Worm (Caenorhabditis elegans) whole organism, L2 larva: ENCODE data around the gene copb-2.

Experiments used
- C34F6.9 ChIP-seq: fragments of 150-350 bp; optimal IDR thresholded peaks from 2 replicates; lab custom pipeline; 2014; ENCODE audit warnings: missing biosample characterization, missing genetic modification characterization
- F13H6.1 ChIP-seq: sonication (generic microtip); optimal IDR thresholded peaks from 2 replicates; lab custom pipeline; 2016; ENCODE audit warnings: missing genetic modification characterization, missing compliant biosample characterization
- R02D3.7 ChIP-seq: fragments of 150-350 bp; optimal IDR thresholded peaks from 2 replicates; lab custom pipeline; 2014; ENCODE audit warnings: missing biosample characterization, missing genetic modification characterization
- Y55F3AM.14 ChIP-seq: fragments of 200-800 bp; sonication (Bioruptor generic); optimal IDR thresholded peaks from 2 replicates; lab custom pipeline; 2018; ENCODE audit warnings: mild to moderate bottlenecking, missing genetic modification characterization, missing compliant biosample characterization
- alr-1 ChIP-seq: fragments of 150-350 bp; optimal IDR thresholded peaks from 2 replicates; lab custom pipeline; 2014; ENCODE audit warnings: missing biosample characterization, missing genetic modification characterization
- aly-2 ChIP-seq: fragments of 150-350 bp; optimal IDR thresholded peaks from 2 replicates; lab custom pipeline; 2014; ENCODE audit warnings: missing biosample characterization, missing genetic modification characterization
- ama-1 ChIP-seq: fragments of 150-350 bp; optimal IDR thresholded peaks from 2 replicates; lab custom pipeline; 2018; ENCODE audit warnings: inconsistent platforms
- ceh-16 ChIP-seq: fragments of 150-350 bp; optimal IDR thresholded peaks from 2 replicates; lab custom pipeline; 2014; ENCODE audit warnings: missing biosample characterization, missing genetic modification characterization
- ceh-82 ChIP-seq: fragments of 150-350 bp; optimal IDR thresholded peaks from 2 replicates; lab custom pipeline; 2014; ENCODE audit warnings: missing biosample characterization, missing genetic modification characterization
- crh-2 ChIP-seq: sonication (generic microtip); optimal IDR thresholded peaks from 2 replicates; lab custom pipeline; 2017; ENCODE audit warnings: missing biosample characterization, missing genetic modification characterization
- egl-27 ChIP-seq: sonication (generic microtip); optimal IDR thresholded peaks from 3 replicates; lab custom pipeline; 2017; ENCODE audit warnings: missing biosample characterization, missing genetic modification reagents, missing genetic modification characterization
- elt-1 ChIP-seq: fragments of 150-350 bp; optimal IDR thresholded peaks from 2 replicates; lab custom pipeline; 2014; ENCODE audit warnings: missing biosample characterization, missing genetic modification characterization
- fos-1 ChIP-seq: fragments of 150-350 bp; optimal IDR thresholded peaks from 2 replicates; lab custom pipeline; 2014; ENCODE audit warnings: missing biosample characterization, missing genetic modification characterization
- gmeb-1 ChIP-seq: fragments of 150-350 bp; optimal IDR thresholded peaks from 2 replicates; lab custom pipeline; 2014; ENCODE audit warnings: missing biosample characterization, missing genetic modification characterization
- lin-11 ChIP-seq: fragments of 150-350 bp; sonication (generic microtip); optimal IDR thresholded peaks from 2 replicates; lab custom pipeline; 2014; ENCODE audit warnings: missing biosample characterization, missing genetic modification characterization, inconsistent platforms, mixed read lengths
- lin-13 ChIP-seq: fragments of 150-350 bp; optimal IDR thresholded peaks from 2 replicates; lab custom pipeline; 2014; ENCODE audit warnings: missing biosample characterization, missing genetic modification reagents, missing genetic modification characterization
- lsy-2 ChIP-seq, 2 experiments: fragments of 150-350 bp in 1 of 2; sonication (generic microtip) in 1 of 2; optimal IDR thresholded peaks; 2 replicates each; lab custom pipeline; 2014 to 2017; ENCODE audit warnings: missing biosample characterization in 2 of 2, missing genetic modification characterization in 2 of 2
- mbf-1 ChIP-seq: sonication (generic microtip); optimal IDR thresholded peaks from 2 replicates; lab custom pipeline; 2017; ENCODE audit warnings: missing biosample characterization, missing genetic modification characterization
- mdl-1 ChIP-seq, 2 experiments: fragments of 150-350 bp in 1 of 2; sonication (generic microtip) in 1 of 2; optimal IDR thresholded peaks; 2 replicates each; lab custom pipeline; 2017; ENCODE audit warnings: missing biosample characterization in 2 of 2, missing genetic modification characterization in 2 of 2
- nhr-10 ChIP-seq: sonication (generic microtip); optimal IDR thresholded peaks from 2 replicates; lab custom pipeline; 2017; ENCODE audit warnings: missing biosample characterization, missing genetic modification characterization
- nhr-11 ChIP-seq: fragments of 150-350 bp; optimal IDR thresholded peaks from 2 replicates; lab custom pipeline; 2014; ENCODE audit warnings: missing biosample characterization, missing genetic modification characterization
- nhr-12 ChIP-seq: fragments of 150-350 bp; optimal IDR thresholded peaks from 2 replicates; lab custom pipeline; 2014; ENCODE audit warnings: missing biosample characterization, missing genetic modification characterization
- nhr-129 ChIP-seq: fragments of 150-350 bp; optimal IDR thresholded peaks from 2 replicates; lab custom pipeline; 2014; ENCODE audit warnings: missing biosample characterization, missing genetic modification characterization
- nhr-21 ChIP-seq: fragments of 150-350 bp; optimal IDR thresholded peaks from 2 replicates; lab custom pipeline; 2014; ENCODE audit warnings: missing biosample characterization, missing genetic modification characterization
- nhr-23 ChIP-seq: fragments of 150-350 bp; optimal IDR thresholded peaks from 2 replicates; lab custom pipeline; 2014; ENCODE audit warnings: missing biosample characterization, missing genetic modification reagents, missing genetic modification characterization
- nhr-237 ChIP-seq: fragments of 150-350 bp; optimal IDR thresholded peaks from 2 replicates; lab custom pipeline; 2014; ENCODE audit warnings: missing biosample characterization, missing genetic modification characterization
- nhr-25 ChIP-seq: fragments of 150-350 bp; sonication (generic microtip); optimal IDR thresholded peaks from 3 replicates; lab custom pipeline; 2014; ENCODE audit warnings: missing biosample characterization, missing genetic modification characterization
- nhr-77 ChIP-seq: fragments of 150-350 bp; optimal IDR thresholded peaks from 2 replicates; lab custom pipeline; 2014; ENCODE audit warnings: missing biosample characterization, missing genetic modification characterization
- peb-1 ChIP-seq: fragments of 150-350 bp; optimal IDR thresholded peaks from 2 replicates; lab custom pipeline; 2014; ENCODE audit warnings: missing biosample characterization, missing genetic modification characterization
- sem-4 ChIP-seq: fragments of 150-350 bp; optimal IDR thresholded peaks from 2 replicates; lab custom pipeline; 2014; ENCODE audit warnings: missing biosample characterization, missing genetic modification reagents, missing genetic modification characterization
- skn-1 ChIP-seq: sonication (generic microtip); optimal IDR thresholded peaks from 2 replicates; lab custom pipeline; 2017; ENCODE audit warnings: missing biosample characterization, missing genetic modification characterization
- sma-3 ChIP-seq: sonication (generic microtip); optimal IDR thresholded peaks from 2 replicates; lab custom pipeline; 2016; ENCODE audit warnings: missing genetic modification reagents, missing genetic modification characterization, missing compliant biosample characterization
- sma-9 ChIP-seq, 2 experiments: fragments of 150-350 bp in 1 of 2; sonication (generic microtip) in 1 of 2; optimal IDR thresholded peaks; 2 replicates each; lab custom pipeline; 2014 to 2016; ENCODE audit warnings: missing genetic modification characterization in 2 of 2, mild to moderate bottlenecking in 1 of 2, missing biosample characterization in 1 of 2, missing compliant biosample characterization in 1 of 2, missing genetic modification reagents in 1 of 2, moderate library complexity in 1 of 2
- snpc-4 ChIP-seq: fragments of 150-350 bp; optimal IDR thresholded peaks from 2 replicates; lab custom pipeline; 2014; ENCODE audit warnings: missing biosample characterization, missing genetic modification characterization
- unc-55 ChIP-seq: fragments of 150-350 bp; sonication (generic microtip); optimal IDR thresholded peaks from 3 replicates; lab custom pipeline; 2014; ENCODE audit warnings: missing biosample characterization, missing genetic modification reagents, missing genetic modification characterization
- unc-62 ChIP-seq: fragments of 150-350 bp; optimal IDR thresholded peaks from 2 replicates; lab custom pipeline; 2014; ENCODE audit warnings: missing biosample characterization, missing genetic modification reagents, missing genetic modification characterization
- ztf-1 ChIP-seq: fragments of 200-800 bp; sonication (Bioruptor generic); conservative IDR thresholded peaks from 2 replicates; pipeline ENCODE4 v1.3.6; 2022; ENCODE audit warnings: missing genetic modification characterization, missing compliant biosample characterization
- ztf-11 ChIP-seq: sonication (generic microtip); optimal IDR thresholded peaks from 2 replicates; lab custom pipeline; 2017; ENCODE audit warnings: missing biosample characterization, missing genetic modification characterization

copb-2 gene

DNA sequence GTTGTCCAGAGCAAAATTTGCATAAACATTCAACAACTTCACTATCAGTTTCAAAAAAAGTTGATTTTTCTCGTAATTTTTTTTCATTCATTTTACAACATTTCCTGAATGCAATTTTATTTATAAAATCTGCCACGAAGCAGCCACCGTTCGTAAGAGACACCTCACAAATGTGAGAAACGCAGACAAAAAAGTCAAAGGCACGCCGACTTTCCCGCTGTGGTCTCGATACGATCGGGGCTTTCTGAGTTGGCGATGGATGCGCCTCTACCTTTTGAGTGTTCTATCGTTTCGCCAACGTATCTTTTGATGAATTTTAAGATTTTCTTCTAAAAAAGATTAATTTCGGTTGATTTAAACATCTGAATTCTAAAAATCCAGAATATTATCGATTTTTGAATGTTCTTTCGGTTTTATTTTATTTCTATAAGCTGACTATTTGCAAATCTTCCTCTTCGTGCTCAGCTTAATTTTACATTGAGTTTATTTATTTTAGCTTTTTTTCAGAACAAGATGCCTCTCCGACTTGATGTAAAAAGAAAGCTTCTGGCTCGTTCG is at the start of gene copb-2:
copb-2 (plus strand) TSS at position 508 of the 558 bp plus-strand sequence.
- TF ChIP-seq Y55F3AM.14 (GFP tag; lab: Kevin White, UChicago) (no peak), fos-1 (tag; lab: Kevin White, UChicago) (peak; percentile 20), mdl-1 (tag; optimal IDR thresholded peaks at IDR 0.05; lab: Kevin White, UChicago) (no peak), snpc-4 (tag; lab: Kevin White, UChicago) (peak; percentile 67), lsy-2 (tag; optimal IDR thresholded peaks at IDR 0.05; lab: Kevin White, UChicago) (peak; percentile 17 to 84), aly-2 (tag; lab: Kevin White, UChicago) (no peak), nhr-129 (tag; lab: Kevin White, UChicago) (peak; percentile 28), unc-62 (GFP tag; lab: Kevin White, UChicago) (no peak), lin-13 (GFP tag; lab: Kevin White, UChicago) (peak; percentile 68), lin-11 (tag; lab: Kevin White, UChicago) (peak; percentile 55), sem-4 (tag; lab: Kevin White, UChicago) (peak; percentile 4), gmeb-1 (peak; percentile 71), nhr-12 (tag; lab: Kevin White, UChicago) (no peak), sma-3 (GFP tag; lab: Kevin White, UChicago) (peak; percentile 20), C34F6.9 (tag; lab: Kevin White, UChicago) (peak; percentile 79), ama-1 (lab: Kevin White, UChicago) (peak; percentile 12), skn-1 (tag; lab: Kevin White, UChicago) (no peak), sma-9 (GFP tag; optimal IDR thresholded peaks at IDR 0.05; lab: Kevin White, UChicago) (peak; percentile 36), sma-9 (tag; optimal IDR thresholded peaks at IDR 0.05; lab: Kevin White, UChicago) (no peak), crh-2 (peak; percentile 93), nhr-25 (tag; lab: Kevin White, UChicago) (peak; percentile 36), unc-55 (GFP tag; lab: Kevin White, UChicago) (peak; percentile 85)

DNA sequence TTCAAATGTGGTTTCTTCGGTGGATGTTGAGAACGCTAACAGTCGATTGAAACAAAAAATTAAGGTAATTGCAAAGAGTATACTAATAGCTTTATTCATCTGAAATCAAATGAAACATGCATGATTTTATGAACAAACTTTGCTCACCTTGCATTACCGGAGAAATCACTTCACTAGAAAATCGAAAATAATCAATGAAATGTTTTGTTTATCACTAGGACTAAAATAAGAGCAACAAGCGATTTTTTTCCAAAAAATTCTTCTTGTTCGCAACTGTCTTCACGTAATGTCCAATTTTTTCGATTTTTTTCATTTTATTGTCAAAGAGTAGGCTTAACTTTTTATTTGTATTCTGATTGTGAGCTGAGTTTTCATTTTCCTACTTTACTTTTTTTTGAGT is 37.1 kb upstream of the copb-2 start, which contains the start of gene F56D5.9:
F56D5.9 (minus strand) TSS at position 101 of the 400 bp plus-strand sequence.
- TF ChIP-seq nhr-25 (tag; lab: Kevin White, UChicago) (no peak), elt-1 (no peak), sma-9 (GFP tag; optimal IDR thresholded peaks at IDR 0.05; lab: Kevin White, UChicago) (no peak), sma-9 (tag; optimal IDR thresholded peaks at IDR 0.05; lab: Kevin White, UChicago) (no peak), lsy-2 (tag; optimal IDR thresholded peaks at IDR 0.05; lab: Kevin White, UChicago) (no peak), alr-1 (tag; lab: Kevin White, UChicago) (no peak), ztf-11 (no peak), lin-13 (GFP tag; lab: Kevin White, UChicago) (no peak), ceh-82 (tag; lab: Kevin White, UChicago) (no peak), nhr-21 (tag; lab: Kevin White, UChicago) (no peak), F13H6.1 (tag; lab: Kevin White, UChicago) (no peak), nhr-11 (tag; lab: Kevin White, UChicago) (no peak), nhr-23 (tag; lab: Kevin White, UChicago) (no peak), nhr-12 (tag; lab: Kevin White, UChicago) (no peak), unc-55 (GFP tag; lab: Kevin White, UChicago) (no peak), skn-1 (tag; lab: Kevin White, UChicago) (no peak), egl-27 (tag; lab: Kevin White, UChicago) (no peak), nhr-77 (tag; lab: Kevin White, UChicago) (no peak)

DNA sequence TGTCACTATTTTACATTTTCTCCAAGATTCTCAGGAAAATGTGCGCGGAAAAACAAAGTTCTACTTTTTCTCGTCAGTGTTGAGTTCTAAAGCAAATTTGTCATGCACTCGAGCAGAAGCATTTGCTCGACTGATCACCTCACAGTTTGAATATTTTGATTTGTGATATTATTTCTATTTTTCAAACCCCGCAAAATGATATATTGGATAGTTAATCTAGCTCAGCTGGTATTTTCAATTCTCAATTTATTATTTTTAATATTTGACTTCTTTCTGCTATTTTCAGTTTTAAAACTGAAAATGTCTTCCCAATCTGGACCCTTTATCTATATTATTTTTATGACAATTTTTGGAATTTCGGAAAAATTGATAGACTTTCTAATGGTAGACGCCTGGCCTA is 36.4 kb upstream of the copb-2 start, which contains the start of gene srxa-2:
srxa-2 (plus strand) TSS at position 301 of the 400 bp plus-strand sequence.
- TF ChIP-seq unc-62 (GFP tag; lab: Kevin White, UChicago) (no peak), nhr-10 (tag; lab: Kevin White, UChicago) (no peak), nhr-237 (tag; lab: Kevin White, UChicago) (no peak), sem-4 (tag; lab: Kevin White, UChicago) (no peak), mbf-1 (no peak), mdl-1 (tag; optimal IDR thresholded peaks at IDR 0.05; lab: Kevin White, UChicago) (no peak), R02D3.7 (tag; lab: Kevin White, UChicago) (no peak), aly-2 (tag; lab: Kevin White, UChicago) (no peak), ztf-11 (no peak), nhr-77 (tag; lab: Kevin White, UChicago) (no peak), ceh-16 (no peak), Y55F3AM.14 (GFP tag; lab: Kevin White, UChicago) (no peak), peb-1 (tag; lab: Kevin White, UChicago) (no peak), gmeb-1 (no peak), sma-9 (GFP tag; optimal IDR thresholded peaks at IDR 0.05; lab: Kevin White, UChicago) (no peak), sma-9 (tag; optimal IDR thresholded peaks at IDR 0.05; lab: Kevin White, UChicago) (no peak), sma-3 (GFP tag; lab: Kevin White, UChicago) (no peak), ztf-1 (GFP tag; lab: Robert Waterston, UW) (no peak)
- TF ChIP-seq, all 48 proteins: peak for 0
